Fruit fly (Drosophila melanogaster) whole organism, embryonic: ENCODE measurements around the gene CG3679.

Experiments used
- Adf1 ChIP-seq: fragments of 200-800 bp; sonication (Bioruptor generic); IDR thresholded peaks from 2 replicates; pipeline ENCODE4 v1.3.6; 2022; ENCODE audit warnings: missing biosample characterization, missing genetic modification characterization
- CG1024 ChIP-seq: fragments of 200-800 bp; sonication (Bioruptor generic); IDR thresholded peaks from 2 replicates; pipeline ENCODE4 v1.3.6; 2022; ENCODE audit warnings: missing biosample characterization, missing genetic modification characterization
- CG13287 ChIP-seq: fragments of 200-800 bp; sonication (Bioruptor generic); IDR thresholded peaks from 2 replicates; pipeline ENCODE4 v1.3.6; 2022; ENCODE audit warnings: missing biosample characterization, missing genetic modification characterization; ENCODE audit not compliant: partially characterized antibody
- CG13894 ChIP-seq: fragments of 200-800 bp; sonication (Bioruptor generic); optimal IDR thresholded peaks from 3 replicates; lab custom pipeline; 2018; ENCODE audit warnings: missing biosample characterization, mild to moderate bottlenecking, missing genetic modification characterization, moderate library complexity
- CG17612 ChIP-seq: fragments of 200-800 bp; sonication (Bioruptor generic); IDR thresholded peaks from 2 replicates; pipeline ENCODE4 v1.3.6; 2022; ENCODE audit warnings: missing biosample characterization, missing genetic modification characterization
- CG18262 ChIP-seq: fragments of 200-800 bp; optimal IDR thresholded peaks from 3 replicates; lab custom pipeline; 2019; ENCODE audit warnings: missing biosample characterization, mild to moderate bottlenecking, missing genetic modification characterization, moderate library complexity
- CG1832 ChIP-seq: fragments of 200-800 bp; sonication (Bioruptor generic); optimal IDR thresholded peaks from 2 replicates; lab custom pipeline; 2017; ENCODE audit warnings: missing biosample characterization, mild to moderate bottlenecking, missing genetic modification characterization, inconsistent platforms
- CG18619 ChIP-seq: fragments of 200-800 bp; sonication (Bioruptor generic); optimal IDR thresholded peaks from 3 replicates; lab custom pipeline; 2017; ENCODE audit warnings: missing biosample characterization, mild to moderate bottlenecking, missing genetic modification characterization
- CG30403 ChIP-seq: fragments of 200-800 bp; sonication (Bioruptor generic); optimal IDR thresholded peaks from 3 replicates; lab custom pipeline; 2016; ENCODE audit warnings: missing biosample characterization, missing genetic modification characterization
- CG3163 ChIP-seq: fragments of 200-800 bp; sonication (Bioruptor generic); optimal IDR thresholded peaks from 3 replicates; lab custom pipeline; 2016; ENCODE audit warnings: missing biosample characterization, missing genetic modification characterization
- CG34224 ChIP-seq: fragments of 200-800 bp; sonication (Bioruptor generic); IDR thresholded peaks from 3 replicates; pipeline ENCODE4 v1.3.6; 2022; ENCODE audit warnings: missing biosample characterization, missing genetic modification characterization; ENCODE audit not compliant: partially characterized antibody
- CG6654 ChIP-seq: fragments of 200-800 bp; sonication (Bioruptor generic); optimal IDR thresholded peaks from 2 replicates; lab custom pipeline; 2017; ENCODE audit warnings: missing biosample characterization, mild to moderate bottlenecking, missing genetic modification characterization
- CG6813 ChIP-seq: fragments of 200-800 bp; sonication (Bioruptor generic); optimal IDR thresholded peaks from 2 replicates; lab custom pipeline; 2017; ENCODE audit warnings: missing biosample characterization, missing genetic modification characterization, mild to moderate bottlenecking, moderate library complexity, missing genetic modification reagents
- CG8290 ChIP-seq, 3 experiments: fragments of 200-800 bp; sonication (Bioruptor generic); optimal IDR thresholded peaks; 2 replicates each; lab custom pipeline; 2016 to 2019; ENCODE audit warnings: missing biosample characterization in 3 of 3, missing genetic modification characterization in 3 of 3, mild to moderate bottlenecking in 2 of 3, moderate library complexity in 1 of 3
- Camta ChIP-seq: fragments of 200-800 bp; sonication (Bioruptor generic); optimal IDR thresholded peaks from 2 replicates; lab custom pipeline; 2016; ENCODE audit warnings: missing biosample characterization, missing genetic modification characterization
- D19B ChIP-seq: fragments of 200-800 bp; sonication (Bioruptor generic); optimal IDR thresholded peaks from 2 replicates; lab custom pipeline; 2017; ENCODE audit warnings: missing biosample characterization, mild to moderate bottlenecking, missing genetic modification characterization
- Dad ChIP-seq: fragments of 200-800 bp; sonication (Bioruptor generic); optimal IDR thresholded peaks from 3 replicates; lab custom pipeline; 2016; ENCODE audit warnings: missing biosample characterization, missing genetic modification characterization
- Dfd ChIP-seq, 2 experiments: fragments of >200 bp; optimal IDR thresholded peaks; 2 replicates each; lab custom pipeline; 2017; ENCODE audit warnings: missing biosample characterization in 2 of 2, missing genetic modification characterization in 2 of 2
- Ets65A ChIP-seq: fragments of 200-800 bp; sonication (Bioruptor generic); peaks from one replicate; lab custom pipeline; 2016; ENCODE audit warnings: missing biosample characterization, missing genetic modification characterization
- Ets97D ChIP-seq: fragments of 200-800 bp; sonication (Bioruptor generic); optimal IDR thresholded peaks from 3 replicates; lab custom pipeline; 2016; ENCODE audit warnings: missing biosample characterization, missing genetic modification characterization
- Fer1 ChIP-seq: fragments of 200-800 bp; sonication (Bioruptor generic); optimal IDR thresholded peaks from 2 replicates; lab custom pipeline; 2017; ENCODE audit warnings: missing biosample characterization, mild to moderate bottlenecking, missing genetic modification characterization
- Hey ChIP-seq: fragments of 200-800 bp; sonication (Bioruptor generic); optimal IDR thresholded peaks from 3 replicates; lab custom pipeline; 2018; ENCODE audit warnings: missing biosample characterization, mild to moderate bottlenecking, missing genetic modification characterization
- HmgZ ChIP-seq: fragments of 200-800 bp; sonication (Bioruptor generic); optimal IDR thresholded peaks from 2 replicates; lab custom pipeline; 2018; ENCODE audit warnings: missing biosample characterization, mild to moderate bottlenecking, missing genetic modification characterization
- Hmr ChIP-seq: fragments of 200-800 bp; sonication (Bioruptor generic); optimal IDR thresholded peaks from 3 replicates; lab custom pipeline; 2017; ENCODE audit warnings: mild to moderate bottlenecking, missing biosample characterization, missing genetic modification reagents, missing genetic modification characterization
- MBD-R2 ChIP-seq: fragments of 200-800 bp; sonication (Bioruptor generic); IDR thresholded peaks from 2 replicates; pipeline ENCODE4 v1.3.6; 2022; ENCODE audit warnings: missing biosample characterization, missing genetic modification characterization
- Med ChIP-seq: fragments of 200-800 bp; sonication (Bioruptor generic); peaks from one replicate; lab custom pipeline; 2016; ENCODE audit warnings: missing biosample characterization, missing genetic modification characterization, mild to moderate bottlenecking, inconsistent platforms, moderate library complexity
- Nf-YC ChIP-seq: fragments of 200-800 bp; optimal IDR thresholded peaks from 3 replicates; lab custom pipeline; 2019; ENCODE audit warnings: missing biosample characterization, mild to moderate bottlenecking, missing genetic modification characterization, moderate library complexity
- Oli ChIP-seq: fragments of 200-800 bp; sonication (Bioruptor generic); optimal IDR thresholded peaks from 2 replicates; lab custom pipeline; 2018; ENCODE audit warnings: missing biosample characterization, mild to moderate bottlenecking, missing genetic modification characterization, moderate library complexity
- Pdp1 ChIP-seq, 2 experiments: fragments of 200-800 bp; sonication (Bioruptor generic); optimal IDR thresholded peaks; 3 replicates each; lab custom pipeline; 2016; ENCODE audit warnings: missing biosample characterization in 2 of 2, missing genetic modification characterization in 2 of 2, mild to moderate bottlenecking in 1 of 2, moderate library complexity in 1 of 2
- Spps ChIP-seq: fragments of 200-800 bp; sonication (Bioruptor generic); optimal IDR thresholded peaks from 2 replicates; lab custom pipeline; 2018; ENCODE audit warnings: missing biosample characterization, mild to moderate bottlenecking, missing genetic modification characterization
- Stat92E ChIP-seq, 3 experiments: fragments of >200 bp in 2 of 3; fragments of 200-800 bp in 1 of 3; sonication (Bioruptor generic) in 1 of 3; optimal IDR thresholded peaks; 2 replicates each; lab custom pipeline; 2017 to 2019; ENCODE audit warnings: missing biosample characterization in 3 of 3, missing genetic modification characterization in 3 of 3, mild to moderate bottlenecking in 1 of 3, moderate library complexity in 1 of 3
- Xbp1 ChIP-seq: fragments of 200-800 bp; sonication (Bioruptor generic); optimal IDR thresholded peaks from 3 replicates; lab custom pipeline; 2016; ENCODE audit warnings: missing biosample characterization, mild to moderate bottlenecking, missing genetic modification characterization
- YL-1 ChIP-seq: fragments of 200-800 bp; sonication (Bioruptor generic); optimal IDR thresholded peaks from 3 replicates; lab custom pipeline; 2017; ENCODE audit warnings: missing biosample characterization, mild to moderate bottlenecking, missing genetic modification characterization
- amos ChIP-seq: fragments of 200-800 bp; sonication (Bioruptor generic); IDR thresholded peaks from 2 replicates; pipeline ENCODE4 v1.3.6; 2022; ENCODE audit warnings: missing biosample characterization, missing genetic modification characterization; ENCODE audit not compliant: partially characterized antibody
- bab2 ChIP-seq: fragments of 200-800 bp; sonication (Bioruptor generic); optimal IDR thresholded peaks from 2 replicates; lab custom pipeline; 2016; ENCODE audit warnings: missing biosample characterization, missing genetic modification characterization
- dan ChIP-seq: fragments of 200-800 bp; sonication (Bioruptor generic); IDR thresholded peaks from 2 replicates; pipeline ENCODE4 v1.3.6; 2022; ENCODE audit warnings: missing biosample characterization, missing genetic modification characterization
- dysf ChIP-seq: fragments of 200-800 bp; sonication (Bioruptor generic); IDR thresholded peaks from 3 replicates; pipeline ENCODE4 v1.3.6; 2022; ENCODE audit warnings: missing biosample characterization, missing genetic modification characterization
- exex ChIP-seq: fragments of 200-800 bp; sonication (Bioruptor generic); optimal IDR thresholded peaks from 4 replicates; lab custom pipeline; 2018; ENCODE audit warnings: missing biosample characterization, mild to moderate bottlenecking, missing genetic modification characterization, moderate library complexity
- gcm ChIP-seq: fragments of 200-800 bp; sonication (Bioruptor generic); optimal IDR thresholded peaks from 2 replicates; lab custom pipeline; 2019; ENCODE audit warnings: missing biosample characterization, mild to moderate bottlenecking, missing genetic modification characterization, moderate library complexity
- hbn ChIP-seq: fragments of 200-800 bp; sonication (Bioruptor generic); IDR thresholded peaks from 2 replicates; pipeline ENCODE4 v1.3.6; 2022; ENCODE audit warnings: missing biosample characterization, missing genetic modification characterization; ENCODE audit not compliant: partially characterized antibody
- lmd ChIP-seq: fragments of 200-800 bp; sonication (Bioruptor generic); IDR thresholded peaks from 2 replicates; pipeline ENCODE4 v1.3.6; 2022; ENCODE audit warnings: missing biosample characterization, missing genetic modification characterization
- otp ChIP-seq: fragments of 200-800 bp; sonication (Bioruptor generic); IDR thresholded peaks from 3 replicates; pipeline ENCODE4, ENCODE4 v1.3.6; 2022; ENCODE audit warnings: missing biosample characterization, missing genetic modification characterization
- pb ChIP-seq: fragments of 200-800 bp; sonication (Bioruptor generic); optimal IDR thresholded peaks from 3 replicates; lab custom pipeline; 2016; ENCODE audit warnings: missing biosample characterization, missing genetic modification characterization
- pfk ChIP-seq: fragments of 200-800 bp; sonication (Bioruptor generic); optimal IDR thresholded peaks from 2 replicates; lab custom pipeline; 2018; ENCODE audit warnings: missing biosample characterization, mild to moderate bottlenecking, missing genetic modification characterization, moderate library complexity
- phol ChIP-seq: fragments of 200-800 bp; sonication (Bioruptor generic); optimal IDR thresholded peaks from 3 replicates; lab custom pipeline; 2018; ENCODE audit warnings: missing biosample characterization, mild to moderate bottlenecking, missing genetic modification characterization, moderate library complexity
- row ChIP-seq: fragments of 200-800 bp; sonication (Bioruptor generic); IDR thresholded peaks from 3 replicates; pipeline ENCODE4 v1.3.6; 2022; ENCODE audit warnings: missing biosample characterization, missing genetic modification characterization
- stwl ChIP-seq: fragments of 200-800 bp; sonication (Bioruptor generic); optimal IDR thresholded peaks from 3 replicates; lab custom pipeline; 2018; ENCODE audit warnings: missing biosample characterization, mild to moderate bottlenecking, missing genetic modification characterization, moderate library complexity
- unc-4 ChIP-seq: fragments of 200-800 bp; sonication (Bioruptor generic); IDR thresholded peaks from 2 replicates; pipeline ENCODE4 v1.3.6; 2022; ENCODE audit warnings: missing biosample characterization, missing genetic modification characterization; ENCODE audit not compliant: partially characterized antibody
- unpg ChIP-seq: fragments of 200-800 bp; sonication (Bioruptor generic); optimal IDR thresholded peaks from 3 replicates; lab custom pipeline; 2018; ENCODE audit warnings: missing biosample characterization, mild to moderate bottlenecking, missing genetic modification characterization, moderate library complexity
- vfl ChIP-seq: fragments of 200-800 bp; sonication (Bioruptor generic); optimal IDR thresholded peaks from 2 replicates; lab custom pipeline; 2016; ENCODE audit warnings: missing biosample characterization, missing genetic modification characterization

CG3679 gene

DNA sequence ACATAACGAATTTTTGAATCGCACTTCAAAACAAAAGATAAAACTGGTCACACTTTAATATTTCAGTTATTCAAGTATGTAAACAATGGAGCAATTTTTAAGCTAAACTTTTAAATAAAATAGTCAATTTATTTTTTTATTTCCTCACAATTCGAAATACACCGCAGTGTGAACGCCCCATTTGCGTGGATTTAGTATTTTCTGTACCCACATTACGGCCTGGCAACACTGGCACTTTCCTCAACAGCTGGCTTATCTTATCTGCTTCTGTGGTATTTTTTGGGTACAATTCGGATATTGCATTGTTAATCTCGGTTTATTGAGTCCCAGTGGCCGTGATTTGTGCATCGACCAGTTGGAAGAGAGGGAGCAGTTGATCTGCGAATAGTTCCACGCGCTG, 46.4 kb downstream of the CG3679 start, which contains the start of gene sl (continued):
- TF ChIP-seq CG13894 (tag; lab: Kevin White, UChicago) (no peak), pb (GFP tag; lab: Kevin White, UChicago) (no peak), CG34224 (GFP tag; lab: Robert Waterston, UW) (peak; percentile 53; the same call in 2 of the 3 replicates), Dad (GFP tag; lab: Kevin White, UChicago) (peak; percentile 18), CG18619 (no peak), Hey (no peak), CG8290 (GFP tag; optimal IDR thresholded peaks at IDR 0.05; lab: Kevin White, UChicago) (peak; percentile 4), CG8290 (tag; optimal IDR thresholded peaks at IDR 0.05; lab: Kevin White, UChicago) (no peak), CG1024 (peak; percentile 74), dan (GFP tag; lab: Robert Waterston, UW) (no peak), MBD-R2 (GFP tag; lab: Robert Waterston, UW) (peak; percentile 81), gcm (GFP tag; lab: Kevin White, UChicago) (no peak), Fer1 (GFP tag; lab: Kevin White, UChicago) (no peak), Pdp1 (GFP tag; optimal IDR thresholded peaks at IDR 0.05; lab: Kevin White, UChicago) (peak in 1 of 2 experiments; percentile 71), D19B (GFP tag; lab: Kevin White, UChicago) (no peak), unpg (GFP tag; lab: Kevin White, UChicago) (no peak), CG6654 (no peak), CG6813 (GFP tag; lab: Kevin White, UChicago) (no peak), Spps (tag; lab: Kevin White, UChicago) (no peak), phol (tag; lab: Kevin White, UChicago) (peak; percentile 24), hbn (peak; percentile 49; the same call in 1 of the 2 replicates), Dfd (GFP tag; optimal IDR thresholded peaks at IDR 0.05; lab: Kevin White, UChicago) (no peak), Camta (GFP tag; lab: Kevin White, UChicago) (peak; percentile 32), Med (GFP tag; lab: Kevin White, UChicago) (peak; percentile 90), otp (GFP tag; lab: Robert Waterston, UW) (0 out of 3 replicates have a peak, but pooled peaks have one; percentile 10), stwl (tag; lab: Kevin White, UChicago) (peak; percentile 95), Nf-YC (tag; lab: Kevin White, UChicago) (no peak), YL-1 (GFP tag; lab: Kevin White, UChicago) (peak; percentile 57), dysf (GFP tag; lab: Robert Waterston, UW) (no peak), CG1832 (GFP tag; lab: Kevin White, UChicago) (no peak), CG17612 (GFP tag; lab: Robert Waterston, UW) (no peak), Hmr (no peak), unc-4 (GFP tag; lab: Robert Waterston, UW) (peak; percentile 19; the same call in 1 of the 2 replicates), CG13287 (peak; percentile 66), CG18262 (tag; lab: Kevin White, UChicago) (no peak), vfl (GFP tag; lab: Kevin White, UChicago) (no peak), amos (GFP tag; lab: Robert Waterston, UW) (peak; percentile 38), Ets65A (GFP tag; lab: Kevin White, UChicago) (peak; percentile 46), CG30403 (GFP tag; lab: Kevin White, UChicago) (peak; percentile 16), Xbp1 (peak; percentile 23), Ets97D (GFP tag; lab: Kevin White, UChicago) (peak; percentile 54), bab2 (GFP tag; lab: Kevin White, UChicago) (peak; percentile 41), Oli (tag; lab: Kevin White, UChicago) (no peak), row (GFP tag; lab: Robert Waterston, UW) (peak; percentile 83), Stat92E (GFP tag; optimal IDR thresholded peaks at IDR 0.05; lab: Kevin White, UChicago) (no peak), pfk (GFP tag; lab: Kevin White, UChicago) (no peak), exex (tag; lab: Kevin White, UChicago) (no peak), HmgZ (tag; lab: Kevin White, UChicago) (peak; percentile 36), lmd (GFP tag; lab: Robert Waterston, UW) (no peak), CG3163 (GFP tag; lab: Kevin White, UChicago) (no peak), Adf1 (GFP tag; lab: Robert Waterston, UW) (no peak)
